Fruit fly (Drosophila melanogaster) whole organism, prepupa: ENCODE data around the gene CG44532.

Experiments used
- CG10631 ChIP-seq: fragments of 200-800 bp; sonication (Bioruptor generic); optimal IDR thresholded peaks from 2 replicates; lab custom pipeline; 2016; ENCODE audit warnings: missing biosample characterization, missing genetic modification characterization
- CG10669 ChIP-seq: fragments of 200-800 bp; sonication (Bioruptor generic); optimal IDR thresholded peaks from 3 replicates; lab custom pipeline; 2018; ENCODE audit warnings: missing biosample characterization, mild to moderate bottlenecking, missing genetic modification characterization, moderate library complexity
- CG11294 ChIP-seq: fragments of 200-800 bp; sonication (Bioruptor generic); IDR thresholded peaks from 2 replicates; pipeline ENCODE4 v1.3.6; 2022; ENCODE audit warnings: missing biosample characterization, missing genetic modification characterization
- CG11762 ChIP-seq: fragments of 200-800 bp; sonication (Bioruptor generic); optimal IDR thresholded peaks from 3 replicates; lab custom pipeline; 2016; ENCODE audit warnings: missing biosample characterization, missing genetic modification characterization; ENCODE audit not compliant: insufficient read depth
- CG11902 ChIP-seq: fragments of 200-800 bp; sonication (Bioruptor generic); optimal IDR thresholded peaks from 3 replicates; lab custom pipeline; 2016; ENCODE audit warnings: missing biosample characterization, missing genetic modification characterization
- CG15336 ChIP-seq: fragments of 200-800 bp; sonication (Bioruptor generic); IDR thresholded peaks from 2 replicates; pipeline ENCODE4 v1.3.6; 2022; ENCODE audit warnings: missing biosample characterization, missing genetic modification characterization
- CG1621 ChIP-seq: fragments of 200-800 bp; sonication (Bioruptor generic); optimal IDR thresholded peaks from 3 replicates; lab custom pipeline; 2018; ENCODE audit warnings: missing biosample characterization, mild to moderate bottlenecking, missing genetic modification characterization
- CG16779 ChIP-seq: fragments of 200-800 bp; sonication (Bioruptor generic); optimal IDR thresholded peaks from 3 replicates; lab custom pipeline; 2017; ENCODE audit warnings: missing biosample characterization, mild to moderate bottlenecking, missing genetic modification characterization
- CG3032 ChIP-seq: fragments of 200-800 bp; optimal IDR thresholded peaks from 2 replicates; lab custom pipeline; 2019; ENCODE audit warnings: missing biosample characterization, mild to moderate bottlenecking, missing genetic modification characterization, moderate library complexity
- CG31627 ChIP-seq: fragments of 200-800 bp; sonication (Bioruptor generic); optimal IDR thresholded peaks from 3 replicates; lab custom pipeline; 2016; ENCODE audit warnings: missing biosample characterization, missing genetic modification characterization
- CG32006 ChIP-seq: fragments of 200-800 bp; sonication (Bioruptor generic); optimal IDR thresholded peaks from 3 replicates; lab custom pipeline; 2017; ENCODE audit warnings: missing biosample characterization, mild to moderate bottlenecking, missing genetic modification characterization
- CG3919 ChIP-seq: fragments of 200-800 bp; sonication (Bioruptor generic); optimal IDR thresholded peaks from 3 replicates; lab custom pipeline; 2016; ENCODE audit warnings: missing biosample characterization, missing genetic modification characterization
- CG4318 ChIP-seq: fragments of 200-800 bp; sonication (Bioruptor generic); optimal IDR thresholded peaks from 3 replicates; lab custom pipeline; 2017; ENCODE audit warnings: missing biosample characterization, mild to moderate bottlenecking, missing genetic modification characterization
- CG6163 ChIP-seq: fragments of 200-800 bp; sonication (Bioruptor generic); IDR thresholded peaks from 3 replicates; pipeline ENCODE4 v1.3.6; 2022; ENCODE audit warnings: missing biosample characterization, missing genetic modification characterization
- CG6276 ChIP-seq: fragments of 200-800 bp; sonication (Bioruptor generic); optimal IDR thresholded peaks from 2 replicates; lab custom pipeline; 2017; ENCODE audit warnings: missing biosample characterization, mild to moderate bottlenecking, missing genetic modification characterization
- CG6792 ChIP-seq: fragments of 200-800 bp; sonication (Bioruptor generic); optimal IDR thresholded peaks from 3 replicates; lab custom pipeline; 2016; ENCODE audit warnings: missing biosample characterization, missing genetic modification characterization
- CG6808 ChIP-seq: fragments of 200-800 bp; sonication (Bioruptor generic); optimal IDR thresholded peaks from 3 replicates; lab custom pipeline; 2017; ENCODE audit warnings: missing biosample characterization, missing genetic modification characterization, mild to moderate bottlenecking, moderate library complexity, missing genetic modification reagents
- CG6854 ChIP-seq: fragments of 200-800 bp; sonication (Bioruptor generic); optimal IDR thresholded peaks from 2 replicates; lab custom pipeline; 2017; ENCODE audit warnings: missing biosample characterization, mild to moderate bottlenecking, missing genetic modification characterization
- CG7368 ChIP-seq: fragments of 200-800 bp; sonication (Bioruptor generic); optimal IDR thresholded peaks from 3 replicates; lab custom pipeline; 2016; ENCODE audit warnings: missing biosample characterization, missing genetic modification characterization
- CG8319 ChIP-seq: fragments of 200-800 bp; sonication (Bioruptor generic); optimal IDR thresholded peaks from 3 replicates; lab custom pipeline; 2016; ENCODE audit warnings: missing biosample characterization, missing genetic modification characterization
- CG9139 ChIP-seq: fragments of 200-800 bp; sonication (Bioruptor generic); optimal IDR thresholded peaks from 3 replicates; lab custom pipeline; 2017; ENCODE audit warnings: missing biosample characterization, mild to moderate bottlenecking, missing genetic modification characterization
- Eip75B ChIP-seq: fragments of 200-800 bp; sonication (Bioruptor generic); optimal IDR thresholded peaks from 3 replicates; lab custom pipeline; 2016; ENCODE audit warnings: missing biosample characterization, missing genetic modification characterization
- Ets21C ChIP-seq: fragments of 200-800 bp; sonication (Bioruptor generic); optimal IDR thresholded peaks from 3 replicates; lab custom pipeline; 2016; ENCODE audit warnings: missing biosample characterization, missing genetic modification characterization
- Gug ChIP-seq: fragments of 200-800 bp; sonication (Bioruptor generic); IDR thresholded peaks from 2 replicates; pipeline ENCODE4 v1.3.6; 2022; ENCODE audit warnings: missing biosample characterization, missing genetic modification characterization
- Hr38 ChIP-seq: sonication (Bioruptor generic); optimal IDR thresholded peaks from 2 replicates; lab custom pipeline; 2016; ENCODE audit warnings: missing biosample characterization, missing genetic modification characterization
- Hr39 ChIP-seq: fragments of 200-800 bp; sonication (Bioruptor generic); optimal IDR thresholded peaks from 2 replicates; lab custom pipeline; 2016; ENCODE audit warnings: missing biosample characterization, missing genetic modification characterization
- Hr4 ChIP-seq: fragments of 200-800 bp; sonication (Bioruptor generic); optimal IDR thresholded peaks from 3 replicates; lab custom pipeline; 2016; ENCODE audit warnings: missing biosample characterization, missing genetic modification characterization
- Lpt ChIP-seq: fragments of 200-800 bp; sonication (Bioruptor generic); optimal IDR thresholded peaks from 3 replicates; lab custom pipeline; 2016; ENCODE audit warnings: missing biosample characterization, missing genetic modification characterization
- OdsH ChIP-seq: fragments of 200-800 bp; sonication (Bioruptor generic); optimal IDR thresholded peaks from 3 replicates; lab custom pipeline; 2016; ENCODE audit warnings: missing biosample characterization, missing genetic modification characterization
- Smox ChIP-seq: fragments of 200-800 bp; sonication (Bioruptor generic); optimal IDR thresholded peaks from 3 replicates; lab custom pipeline; 2016; ENCODE audit warnings: missing biosample characterization, missing genetic modification characterization
- Sox14 ChIP-seq: fragments of 200-800 bp; sonication (Bioruptor generic); optimal IDR thresholded peaks from 3 replicates; lab custom pipeline; 2016; ENCODE audit warnings: missing biosample characterization, missing genetic modification characterization
- achi ChIP-seq: fragments of 200-800 bp; sonication (Bioruptor generic); optimal IDR thresholded peaks from 3 replicates; lab custom pipeline; 2016; ENCODE audit warnings: missing biosample characterization, missing genetic modification characterization
- acj6 ChIP-seq: fragments of 200-800 bp; sonication (Bioruptor generic); optimal IDR thresholded peaks from 3 replicates; lab custom pipeline; 2016; ENCODE audit warnings: missing biosample characterization, missing genetic modification characterization
- dac ChIP-seq: fragments of 200-800 bp; sonication (Bioruptor generic); optimal IDR thresholded peaks from 2 replicates; lab custom pipeline; 2017; ENCODE audit warnings: missing biosample characterization, mild to moderate bottlenecking, missing genetic modification characterization
- dsx ChIP-seq: fragments of 200-800 bp; optimal IDR thresholded peaks from 3 replicates; lab custom pipeline; 2019; ENCODE audit warnings: missing biosample characterization, mild to moderate bottlenecking, missing genetic modification characterization, moderate library complexity; ENCODE audit not compliant: poor library complexity, severe bottlenecking
- eg ChIP-seq: fragments of 200-800 bp; sonication (Bioruptor generic); IDR thresholded peaks from 3 replicates; pipeline ENCODE4 v1.3.6; 2022; ENCODE audit warnings: missing biosample characterization, missing genetic modification characterization
- esn ChIP-seq: fragments of 200-800 bp; sonication (Bioruptor generic); optimal IDR thresholded peaks from 2 replicates; lab custom pipeline; 2016; ENCODE audit warnings: missing biosample characterization, mild to moderate bottlenecking, missing genetic modification characterization, moderate library complexity
- fd59A ChIP-seq: fragments of 200-800 bp; sonication (Bioruptor generic); optimal IDR thresholded peaks from 2 replicates; lab custom pipeline; 2017; ENCODE audit warnings: missing biosample characterization, mild to moderate bottlenecking, missing genetic modification characterization, missing genetic modification reagents
- fd85E ChIP-seq: fragments of 200-800 bp; sonication (Bioruptor generic); optimal IDR thresholded peaks from 3 replicates; lab custom pipeline; 2016; ENCODE audit warnings: missing biosample characterization, missing genetic modification characterization
- fkh ChIP-seq: fragments of 200-800 bp; sonication (Bioruptor generic); optimal IDR thresholded peaks from 3 replicates; lab custom pipeline; 2017; ENCODE audit warnings: missing biosample characterization, mild to moderate bottlenecking, missing genetic modification characterization, moderate library complexity
- lz ChIP-seq: fragments of 200-800 bp; sonication (Bioruptor generic); optimal IDR thresholded peaks from 3 replicates; lab custom pipeline; 2016; ENCODE audit warnings: missing biosample characterization, missing genetic modification characterization
- net ChIP-seq: fragments of 200-800 bp; sonication (Bioruptor generic); optimal IDR thresholded peaks from 3 replicates; lab custom pipeline; 2016; ENCODE audit warnings: missing biosample characterization, missing genetic modification characterization
- salr ChIP-seq, 2 experiments: fragments of 200-800 bp; sonication (Bioruptor generic); optimal IDR thresholded peaks; 3 replicates each; lab custom pipeline; 2016 to 2018; ENCODE audit warnings: missing biosample characterization in 2 of 2, missing genetic modification characterization in 2 of 2, mild to moderate bottlenecking in 1 of 2
- spab ChIP-seq: fragments of 200-800 bp; sonication (Bioruptor generic); optimal IDR thresholded peaks from 2 replicates; lab custom pipeline; 2017; ENCODE audit warnings: missing biosample characterization, mild to moderate bottlenecking, missing genetic modification characterization, missing genetic modification reagents
- ss ChIP-seq, 2 experiments: fragments of 200-800 bp; sonication (Bioruptor generic); optimal IDR thresholded peaks; 2 replicates in 1 of 2; 3 replicates in 1 of 2; lab custom pipeline; 2017 to 2018; ENCODE audit warnings: mild to moderate bottlenecking in 2 of 2, missing biosample characterization in 2 of 2, missing genetic modification characterization in 2 of 2, moderate library complexity in 1 of 2
- svp ChIP-seq: fragments of 200-800 bp; sonication (Bioruptor generic); peaks from one replicate; lab custom pipeline; 2016; ENCODE audit warnings: missing biosample characterization, missing genetic modification characterization
- topi ChIP-seq: fragments of 200-800 bp; sonication (Bioruptor generic); optimal IDR thresholded peaks from 3 replicates; lab custom pipeline; 2016; ENCODE audit warnings: missing biosample characterization, missing genetic modification characterization
- vri ChIP-seq: fragments of 200-800 bp; sonication (Bioruptor generic); optimal IDR thresholded peaks from 3 replicates; lab custom pipeline; 2016; ENCODE audit warnings: missing biosample characterization, mild to moderate bottlenecking, missing genetic modification characterization

Gene CG44532

dm6 chrX:9152127-9152598 is 9.7 kb upstream of the CG44532 start (continued):
- TF ChIP-seq acj6 (peak; percentile 5), CG16779 (tag; lab: Kevin White, UChicago) (peak; percentile 53), fkh (GFP tag; lab: Kevin White, UChicago) (peak; percentile 92), CG31627 (GFP tag; lab: Kevin White, UChicago) (no peak), esn (GFP tag; lab: Kevin White, UChicago) (peak; percentile 49), CG10631 (no peak), Lpt (GFP tag; lab: Kevin White, UChicago) (peak; percentile 85), Hr39 (GFP tag; lab: Kevin White, UChicago) (no peak), dsx (peak; percentile 4), CG11762 (GFP tag; lab: Kevin White, UChicago) (peak; percentile 9), lz (GFP tag; lab: Kevin White, UChicago) (peak; percentile 30), CG15336 (GFP tag; lab: Robert Waterston, UW) (peak; percentile 65), Gug (GFP tag; lab: Robert Waterston, UW) (no peak; the same call in 1 of the 2 replicates)
- TF ChIP-seq, all 60 proteins: peak for 28

DNA sequence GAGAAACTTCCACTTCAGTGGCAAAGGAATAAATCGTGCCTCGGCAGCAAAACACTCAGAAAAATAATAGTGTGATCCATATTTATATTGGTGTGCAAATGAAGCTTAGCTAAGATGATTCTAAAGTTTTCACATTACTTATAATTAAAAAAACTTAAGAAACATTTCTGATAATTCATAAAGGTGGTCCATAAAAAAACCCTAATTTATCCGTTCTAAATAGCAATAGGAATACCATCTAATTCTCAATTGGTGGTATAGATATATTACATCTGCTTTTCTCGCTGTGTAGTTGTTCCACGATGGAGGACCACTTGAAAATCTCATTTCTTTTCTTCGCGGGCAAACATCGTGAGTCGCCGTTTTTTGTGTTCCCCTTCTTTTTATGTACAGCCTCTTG is 6.8 kb upstream of the CG44532 start:
- peak; percentile 51 for TF ChIP-seq dsx
- peak; percentile 31 for TF ChIP-seq CG11902 (GFP tag; lab: Kevin White, UChicago)
- no peak for TF ChIP-seq vri (GFP tag; lab: Kevin White, UChicago)
- peak; percentile 63 for TF ChIP-seq Eip75B (GFP tag; lab: Kevin White, UChicago)
- peak; percentile 63 for TF ChIP-seq acj6
- TF ChIP-seq OdsH (GFP tag; lab: Kevin White, UChicago), result peak; percentile 64
- TF ChIP-seq fd59A, result peak; percentile 13
- peak; percentile 72 for TF ChIP-seq CG15336 (GFP tag; lab: Robert Waterston, UW)
- peak; percentile 20 for TF ChIP-seq CG6854 (GFP tag; lab: Kevin White, UChicago)
- peak; percentile 46 for TF ChIP-seq CG8319 (GFP tag; lab: Kevin White, UChicago)
- TF ChIP-seq salr (GFP tag; optimal IDR thresholded peaks at IDR 0.05; lab: Kevin White, UChicago), result peak in 1 of 2 experiments; percentile 68
- TF ChIP-seq topi (GFP tag; lab: Kevin White, UChicago), result peak; percentile 81
- TF ChIP-seq fkh (GFP tag; lab: Kevin White, UChicago), result no peak
- TF ChIP-seq net (GFP tag; lab: Kevin White, UChicago), result peak; percentile 46
- TF ChIP-seq achi (GFP tag; lab: Kevin White, UChicago), result peak; percentile 59
- peak; percentile 92 for TF ChIP-seq svp
- TF ChIP-seq Hr38, result no peak
- TF ChIP-seq spab, result peak; percentile 66
- peak; percentile 24 for TF ChIP-seq Ets21C (GFP tag; lab: Kevin White, UChicago)
- peak; percentile 67 for TF ChIP-seq Sox14
- peak; percentile 68 for TF ChIP-seq CG6276 (GFP tag; lab: Kevin White, UChicago)
- peak; percentile 57; the same call in 2 of the 3 replicates for TF ChIP-seq CG6163 (GFP tag; lab: Robert Waterston, UW)
- TF ChIP-seq dac (GFP tag; lab: Kevin White, UChicago), result no peak
- peak; percentile 28 for TF ChIP-seq CG11762 (GFP tag; lab: Kevin White, UChicago)
- TF ChIP-seq CG6792 (GFP tag; lab: Kevin White, UChicago), result peak; percentile 64
- TF ChIP-seq CG11294, result no peak
- peak; percentile 71 for TF ChIP-seq CG7368 (GFP tag; lab: Kevin White, UChicago)
- TF ChIP-seq Gug (GFP tag; lab: Robert Waterston, UW), result peak; percentile 70
- peak; percentile 38 for TF ChIP-seq Lpt (GFP tag; lab: Kevin White, UChicago)
- peak; percentile 74 for TF ChIP-seq CG3919 (GFP tag; lab: Kevin White, UChicago)
- TF ChIP-seq fd85E, result no peak
- peak; percentile 81 for TF ChIP-seq CG10669
- TF ChIP-seq CG31627 (GFP tag; lab: Kevin White, UChicago), result peak; percentile 60
- peak; percentile 75 for TF ChIP-seq CG3032 (tag; lab: Kevin White, UChicago)
- TF ChIP-seq Hr4 (GFP tag; lab: Kevin White, UChicago), result peak; percentile 74
- peak; percentile 52 for TF ChIP-seq CG9139 (GFP tag; lab: Kevin White, UChicago)
- peak; percentile 20 for TF ChIP-seq CG1621 (tag; lab: Kevin White, UChicago)
- no peak for TF ChIP-seq CG4318 (GFP tag; lab: Kevin White, UChicago)
- TF ChIP-seq Smox (GFP tag; lab: Kevin White, UChicago), result peak; percentile 55
- peak; percentile 70 to 72 for TF ChIP-seq ss (GFP tag; optimal IDR thresholded peaks at IDR 0.05; lab: Kevin White, UChicago)
- peak; percentile 69 for TF ChIP-seq CG32006 (GFP tag; lab: Kevin White, UChicago)
- TF ChIP-seq eg (GFP tag; lab: Robert Waterston, UW), result peak; percentile 53; the same call in 2 of the 3 replicates
- peak; percentile 83 for TF ChIP-seq CG6808 (GFP tag; lab: Kevin White, UChicago)
